Worm (Caenorhabditis elegans) whole organism, L4 larva: ENCODE data around the gene mai-1.

Source experiments
- D1046.2 ChIP-seq: fragments of 200-800 bp; sonication (Bioruptor generic); IDR thresholded peaks from 2 replicates; pipeline ENCODE4 v1.3.6; 2022; ENCODE audit warnings: missing genetic modification characterization, missing compliant biosample characterization
- T20F7.1 ChIP-seq: fragments of 200-800 bp; sonication (Bioruptor generic); optimal IDR thresholded peaks from 2 replicates; lab custom pipeline; 2018; ENCODE audit warnings: mild to moderate bottlenecking, missing genetic modification characterization, missing compliant biosample characterization
- Y105C5A.15 ChIP-seq: fragments of 200-800 bp; sonication (Bioruptor generic); IDR thresholded peaks from 2 replicates; pipeline ENCODE4 v1.3.6; 2022; ENCODE audit warnings: missing genetic modification characterization, missing compliant biosample characterization
- Y75B8A.6 ChIP-seq: fragments of 200-800 bp; sonication (Bioruptor generic); IDR thresholded peaks from 2 replicates; pipeline ENCODE4 v1.3.6; 2022; ENCODE audit warnings: missing genetic modification reagents, missing genetic modification characterization, missing compliant biosample characterization
- aha-1 ChIP-seq: fragments of 150-350 bp; peaks from one replicate; lab custom pipeline; 2014; ENCODE audit warnings: missing biosample characterization, missing genetic modification characterization
- ama-1 ChIP-seq: fragments of 150-350 bp; optimal IDR thresholded peaks from 2 replicates; lab custom pipeline; 2014; ENCODE audit warnings: inconsistent platforms, mixed read lengths
- ceh-20 ChIP-seq: fragments of 200-800 bp; sonication (Bioruptor generic); IDR thresholded peaks from 2 replicates; pipeline ENCODE4 v1.3.6; 2022; ENCODE audit warnings: missing genetic modification reagents, missing genetic modification characterization, missing compliant biosample characterization
- ceh-28 ChIP-seq: fragments of 150-350 bp; optimal IDR thresholded peaks from 2 replicates; lab custom pipeline; 2014; ENCODE audit warnings: missing biosample characterization, missing genetic modification reagents, missing genetic modification characterization
- ceh-44 ChIP-seq: fragments of 200-800 bp; sonication (Bioruptor generic); IDR thresholded peaks from 2 replicates; pipeline ENCODE4 v1.3.6; 2022; ENCODE audit warnings: missing genetic modification reagents, missing genetic modification characterization, missing compliant biosample characterization
- ceh-82 ChIP-seq: sonication (generic microtip); optimal IDR thresholded peaks from 2 replicates; lab custom pipeline; 2017; ENCODE audit warnings: missing biosample characterization, missing genetic modification characterization
- ctbp-1 ChIP-seq: fragments of 200-800 bp; sonication (Bioruptor generic); IDR thresholded peaks from 2 replicates; pipeline ENCODE4 v1.3.6; 2022; ENCODE audit warnings: missing genetic modification reagents, missing genetic modification characterization, missing compliant biosample characterization
- daf-12 ChIP-seq: fragments of 150-350 bp; optimal IDR thresholded peaks from 2 replicates; lab custom pipeline; 2014; ENCODE audit warnings: missing biosample characterization, missing genetic modification reagents, missing genetic modification characterization
- daf-16 ChIP-seq, 3 experiments: sonication (generic microtip); optimal IDR thresholded peaks; 2 replicates each; lab custom pipeline; 2016 to 2017; ENCODE audit warnings: missing genetic modification characterization in 3 of 3, missing genetic modification reagents in 3 of 3, mild to moderate bottlenecking in 2 of 3, missing compliant biosample characterization in 2 of 3, missing biosample characterization in 1 of 3, moderate library complexity in 1 of 3
- daf-19 ChIP-seq: fragments of 200-800 bp; sonication (Bioruptor generic); conservative IDR thresholded peaks from 2 replicates; pipeline ENCODE4 v1.3.6; 2022; ENCODE audit warnings: missing genetic modification characterization, missing compliant biosample characterization
- dpl-1 ChIP-seq: fragments of 150-350 bp; optimal IDR thresholded peaks from 2 replicates; lab custom pipeline; 2014; ENCODE audit warnings: missing biosample characterization, missing genetic modification reagents, missing genetic modification characterization
- dve-1 ChIP-seq: sonication (generic microtip); optimal IDR thresholded peaks from 2 replicates; lab custom pipeline; 2017; ENCODE audit warnings: antibody characterized with exemption, mild to moderate bottlenecking, missing genetic modification characterization, missing compliant biosample characterization; ENCODE audit not compliant: insufficient read depth
- egl-27 ChIP-seq: sonication (generic microtip); optimal IDR thresholded peaks from 3 replicates; lab custom pipeline; 2017; ENCODE audit warnings: missing biosample characterization, missing genetic modification reagents, missing genetic modification characterization
- egl-43 ChIP-seq: fragments of 200-800 bp; sonication (Bioruptor generic); IDR thresholded peaks from 2 replicates; pipeline ENCODE4 v1.3.6; 2022; ENCODE audit warnings: missing genetic modification reagents, missing genetic modification characterization, missing compliant biosample characterization
- fkh-10 ChIP-seq: fragments of 150-350 bp; optimal IDR thresholded peaks from 2 replicates; lab custom pipeline; 2014; ENCODE audit warnings: missing biosample characterization, missing genetic modification reagents, missing genetic modification characterization
- hmg-1.1 ChIP-seq: fragments of 200-800 bp; sonication (Bioruptor generic); IDR thresholded peaks from 2 replicates; pipeline ENCODE4 v1.3.6; 2022; ENCODE audit warnings: missing genetic modification reagents, missing genetic modification characterization, missing compliant biosample characterization
- lim-7 ChIP-seq: fragments of 200-800 bp; sonication (Bioruptor generic); IDR thresholded peaks from 2 replicates; pipeline ENCODE4 v1.3.6; 2022; ENCODE audit warnings: missing genetic modification characterization, missing compliant biosample characterization
- lin-13 ChIP-seq: fragments of 150-350 bp; optimal IDR thresholded peaks from 2 replicates; lab custom pipeline; 2014; ENCODE audit warnings: missing biosample characterization, missing genetic modification reagents, missing genetic modification characterization
- lin-39 ChIP-seq: fragments of 150-350 bp; optimal IDR thresholded peaks from 2 replicates; lab custom pipeline; 2014; ENCODE audit warnings: missing biosample characterization, missing genetic modification reagents, missing genetic modification characterization
- lsy-2 ChIP-seq, 2 experiments: fragments of 150-350 bp in 1 of 2; sonication (generic microtip) in 1 of 2; optimal IDR thresholded peaks; 2 replicates each; lab custom pipeline; 2014 to 2017; ENCODE audit warnings: missing biosample characterization in 2 of 2, missing genetic modification characterization in 2 of 2
- madf-9 ChIP-seq: fragments of 200-800 bp; sonication (Bioruptor generic); conservative IDR thresholded peaks from 2 replicates; pipeline ENCODE4 v1.3.6; 2022; ENCODE audit warnings: missing genetic modification reagents, missing genetic modification characterization, missing compliant biosample characterization
- mdl-1 ChIP-seq, 2 experiments: fragments of 150-350 bp in 1 of 2; sonication (generic microtip) in 1 of 2; optimal IDR thresholded peaks; 2 replicates each; lab custom pipeline; 2014 to 2017; ENCODE audit warnings: missing biosample characterization in 2 of 2, missing genetic modification characterization in 2 of 2
- mdt-29 ChIP-seq: fragments of 200-800 bp; sonication (Bioruptor generic); IDR thresholded peaks from 2 replicates; pipeline ENCODE4 v1.3.6; 2022; ENCODE audit warnings: missing genetic modification reagents, missing genetic modification characterization, missing compliant biosample characterization
- mep-1 ChIP-seq: fragments of 150-350 bp; sonication (generic microtip); optimal IDR thresholded peaks from 3 replicates; lab custom pipeline; 2014; ENCODE audit warnings: missing biosample characterization, missing genetic modification characterization
- mes-2 ChIP-seq: sonication (generic microtip); optimal IDR thresholded peaks from 2 replicates; lab custom pipeline; 2016; ENCODE audit warnings: missing genotype, mild to moderate bottlenecking, missing genetic modification characterization, missing compliant biosample characterization; ENCODE audit not compliant: poor library complexity, severe bottlenecking
- mxl-2 ChIP-seq: fragments of 200-800 bp; sonication (Bioruptor generic); conservative IDR thresholded peaks from 2 replicates; pipeline ENCODE4 v1.3.6; 2022; ENCODE audit warnings: missing genetic modification reagents, missing genetic modification characterization, missing compliant biosample characterization
- mxl-3 ChIP-seq: fragments of 200-800 bp; sonication (Bioruptor generic); optimal IDR thresholded peaks from 2 replicates; lab custom pipeline; 2018; ENCODE audit warnings: mild to moderate bottlenecking, missing genetic modification characterization, missing compliant biosample characterization
- nhr-102 ChIP-seq: sonication (generic microtip); optimal IDR thresholded peaks from 2 replicates; lab custom pipeline; 2016; ENCODE audit warnings: mild to moderate bottlenecking, missing genetic modification characterization, moderate library complexity, missing compliant biosample characterization
- nhr-111 ChIP-seq: fragments of 200-800 bp; sonication (Bioruptor generic); optimal IDR thresholded peaks from 2 replicates; lab custom pipeline; 2018; ENCODE audit warnings: mild to moderate bottlenecking, missing genetic modification characterization, missing compliant biosample characterization
- nhr-237 ChIP-seq: sonication (generic microtip); optimal IDR thresholded peaks from 2 replicates; lab custom pipeline; 2017; ENCODE audit warnings: missing biosample characterization, missing genetic modification characterization
- nhr-41 ChIP-seq: fragments of 200-800 bp; sonication (Bioruptor generic); IDR thresholded peaks from 2 replicates; pipeline ENCODE4 v1.3.6; 2022; ENCODE audit warnings: missing genetic modification reagents, missing genetic modification characterization, missing compliant biosample characterization
- nhr-48 ChIP-seq: sonication (generic microtip); optimal IDR thresholded peaks from 2 replicates; lab custom pipeline; 2016; ENCODE audit warnings: mild to moderate bottlenecking, missing genetic modification characterization, missing compliant biosample characterization
- nhr-6 ChIP-seq: fragments of 150-350 bp; optimal IDR thresholded peaks from 2 replicates; lab custom pipeline; 2014; ENCODE audit warnings: missing biosample characterization, missing genetic modification characterization
- nhr-76 ChIP-seq: fragments of 150-350 bp; optimal IDR thresholded peaks from 2 replicates; lab custom pipeline; 2014; ENCODE audit warnings: missing biosample characterization, missing genetic modification characterization
- nhr-77 ChIP-seq: fragments of 150-350 bp; optimal IDR thresholded peaks from 2 replicates; lab custom pipeline; 2014; ENCODE audit warnings: missing biosample characterization, missing genetic modification characterization
- pqm-1 ChIP-seq: sonication (generic microtip); optimal IDR thresholded peaks from 2 replicates; lab custom pipeline; 2017; ENCODE audit warnings: missing biosample characterization, missing genetic modification characterization
- saeg-2 ChIP-seq: fragments of 200-800 bp; sonication (Bioruptor generic); IDR thresholded peaks from 2 replicates; pipeline ENCODE4 v1.3.6; 2022; ENCODE audit warnings: missing genetic modification reagents, missing genetic modification characterization, missing compliant biosample characterization
- sdz-12 ChIP-seq: fragments of 200-800 bp; sonication (Bioruptor generic); optimal IDR thresholded peaks from 2 replicates; lab custom pipeline; 2018; ENCODE audit warnings: mild to moderate bottlenecking, missing genetic modification characterization, missing compliant biosample characterization
- set-16 ChIP-seq: fragments of 200-800 bp; sonication (Bioruptor generic); IDR thresholded peaks from 2 replicates; pipeline ENCODE4 v1.3.6; 2022; ENCODE audit warnings: missing genetic modification reagents, missing genetic modification characterization, missing compliant biosample characterization
- spr-1 ChIP-seq: sonication (generic microtip); optimal IDR thresholded peaks from 2 replicates; lab custom pipeline; 2016; ENCODE audit warnings: mild to moderate bottlenecking, missing genetic modification characterization, missing compliant biosample characterization
- tra-1 ChIP-seq: fragments of 200-800 bp; sonication (Bioruptor generic); IDR thresholded peaks from 2 replicates; pipeline ENCODE4 v1.3.6; 2022; ENCODE audit warnings: missing genetic modification reagents, missing genetic modification characterization, missing compliant biosample characterization
- unc-130 ChIP-seq: sonication (generic microtip); optimal IDR thresholded peaks from 2 replicates; lab custom pipeline; 2016; ENCODE audit warnings: missing genetic modification reagents, missing genetic modification characterization, missing compliant biosample characterization
- unc-39 ChIP-seq: sonication (generic microtip); optimal IDR thresholded peaks from 2 replicates; lab custom pipeline; 2017; ENCODE audit warnings: missing biosample characterization, missing genetic modification characterization
- unc-62 ChIP-seq, 3 experiments: fragments of 150-350 bp in 1 of 3; sonication (generic microtip); optimal IDR thresholded peaks in 2 of 3; peaks in 1 of 3; 1 replicate in 1 of 3; 2 replicates in 2 of 3; lab custom pipeline; 2014 to 2017; ENCODE audit warnings: missing biosample characterization in 3 of 3, missing genetic modification characterization in 3 of 3, missing genetic modification reagents in 3 of 3, missing genotype in 1 of 3
- vab-7 ChIP-seq: fragments of 200-800 bp; sonication (Bioruptor generic); IDR thresholded peaks from 2 replicates; pipeline ENCODE4 v1.3.6; 2022; ENCODE audit warnings: missing genetic modification reagents, missing genetic modification characterization, missing compliant biosample characterization
- zag-1 ChIP-seq: fragments of 150-350 bp; optimal IDR thresholded peaks from 2 replicates; lab custom pipeline; 2014; ENCODE audit warnings: missing biosample characterization, missing genetic modification characterization
- zfp-3 ChIP-seq: fragments of 200-800 bp; sonication (Bioruptor generic); conservative IDR thresholded peaks from 2 replicates; pipeline ENCODE4 v1.3.6; 2022; ENCODE audit warnings: missing genetic modification reagents, missing genetic modification characterization, missing compliant biosample characterization
- ztf-11 ChIP-seq: fragments of 150-350 bp; optimal IDR thresholded peaks from 2 replicates; lab custom pipeline; 2014; ENCODE audit warnings: missing biosample characterization, missing genetic modification characterization

mai-1 gene

ce11 chrX:3126233-3126632 lies 9.8 kb upstream of the mai-1 start (continued):
- TF ChIP-seq mxl-3 (GFP tag; lab: Kevin White, UChicago) = no peak
- no peak for TF ChIP-seq unc-39 (tag; lab: Kevin White, UChicago)
- no peak for TF ChIP-seq dve-1 (tag; lab: Kevin White, UChicago)
- TF ChIP-seq unc-62 (GFP tag; optimal IDR thresholded peaks at IDR 0.05 in 1 of 2; lab: Kevin White, UChicago) = no peak
- TF ChIP-seq unc-62 (tag; optimal IDR thresholded peaks at IDR 0.05; lab: Kevin White, UChicago) = no peak
- TF ChIP-seq madf-9 (GFP tag; lab: Robert Waterston, UW) = no peak
- TF ChIP-seq tra-1 (GFP tag; lab: Robert Waterston, UW) = no peak
- no peak for TF ChIP-seq dpl-1 (GFP tag; lab: Kevin White, UChicago)
- no peak for TF ChIP-seq nhr-76 (tag; lab: Kevin White, UChicago)
- no peak for TF ChIP-seq unc-130 (GFP tag; lab: Kevin White, UChicago)
- peak; percentile 65 for TF ChIP-seq ctbp-1 (GFP tag; lab: Robert Waterston, UW)
- TF ChIP-seq daf-12 (tag; lab: Kevin White, UChicago) = no peak
- TF ChIP-seq ceh-82 (tag; lab: Kevin White, UChicago) = no peak
- 0 out of 2 replicates have a peak, but pooled peaks have one; percentile 49 for TF ChIP-seq ceh-20 (GFP tag; lab: Robert Waterston, UW)
- no peak for TF ChIP-seq nhr-77 (tag; lab: Kevin White, UChicago)
- no peak for TF ChIP-seq mxl-2 (GFP tag; lab: Robert Waterston, UW)
- TF ChIP-seq T20F7.1 = no peak
- TF ChIP-seq lin-13 = no peak
- no peak for TF ChIP-seq nhr-237 (tag; lab: Kevin White, UChicago)
- TF ChIP-seq ceh-44 = no peak
- no peak for TF ChIP-seq D1046.2 (GFP tag; lab: Robert Waterston, UW)
- no peak for TF ChIP-seq ztf-11
- TF ChIP-seq nhr-48 = no peak
- 0 out of 2 replicates have a peak, but pooled peaks have one; percentile 16 for TF ChIP-seq set-16 (GFP tag; lab: Robert Waterston, UW)
- TF ChIP-seq pqm-1 (tag; lab: Kevin White, UChicago) = no peak
- no peak for TF ChIP-seq mes-2
- peak; percentile 62 for TF ChIP-seq mep-1 (tag; lab: Kevin White, UChicago)
- no peak for TF ChIP-seq nhr-6 (tag; lab: Kevin White, UChicago)
- TF ChIP-seq mdt-29 (GFP tag; lab: Robert Waterston, UW) = no peak
- peak in 1 of 2 experiments; percentile 31 for TF ChIP-seq mdl-1 (tag; optimal IDR thresholded peaks at IDR 0.05; lab: Kevin White, UChicago)
- no peak for TF ChIP-seq lim-7
- TF ChIP-seq nhr-41 (GFP tag; lab: Robert Waterston, UW) = no peak
- peak in 1 of 2 experiments; percentile 42 for TF ChIP-seq lsy-2 (tag; optimal IDR thresholded peaks at IDR 0.05; lab: Kevin White, UChicago)
- no peak for TF ChIP-seq spr-1 (tag; lab: Kevin White, UChicago)
- no peak for TF ChIP-seq Y105C5A.15 (GFP tag; lab: Robert Waterston, UW)
- TF ChIP-seq egl-43 = no peak
- TF ChIP-seq zfp-3 (GFP tag; lab: Robert Waterston, UW) = no peak
- TF ChIP-seq saeg-2 = no peak
- no peak for TF ChIP-seq egl-27 (tag; lab: Kevin White, UChicago)
- TF ChIP-seq daf-19 (GFP tag; lab: Robert Waterston, UW) = no peak
- no peak for TF ChIP-seq ama-1 (lab: Kevin White, UChicago)
- TF ChIP-seq nhr-111 (GFP tag; lab: Kevin White, UChicago) = no peak
- no peak for TF ChIP-seq Y75B8A.6 (GFP tag; lab: Robert Waterston, UW)
- TF ChIP-seq lin-39 (tag; lab: Kevin White, UChicago) = no peak
- TF ChIP-seq daf-16 (GFP tag; optimal IDR thresholded peaks at IDR 0.05; lab: Kevin White, UChicago) = no peak
- TF ChIP-seq daf-16 (tag; optimal IDR thresholded peaks at IDR 0.05; lab: Kevin White, UChicago) = no peak
- TF ChIP-seq vab-7 = no peak
- no peak for TF ChIP-seq sdz-12 (GFP tag; lab: Kevin White, UChicago)
- peak; percentile 11 for TF ChIP-seq aha-1
- no peak for TF ChIP-seq zag-1 (tag; lab: Kevin White, UChicago)
- no peak for TF ChIP-seq ceh-28 (tag; lab: Kevin White, UChicago)
- peak; percentile 67 for TF ChIP-seq hmg-1.1 (GFP tag; lab: Robert Waterston, UW)
- TF ChIP-seq nhr-102 (tag; lab: Kevin White, UChicago) = no peak
- peak; percentile 44 for TF ChIP-seq fkh-10
